Worm (Caenorhabditis elegans) whole organism, L4 larva: ENCODE measurements around the gene C25A8.1.

Experiments
- aly-2 ChIP-seq: sonication (generic microtip); optimal IDR thresholded peaks from 2 replicates; lab custom pipeline; 2018; ENCODE audit warnings: missing biosample characterization, missing genetic modification characterization
- ama-1 ChIP-seq: fragments of 150-350 bp; optimal IDR thresholded peaks from 2 replicates; lab custom pipeline; 2014; ENCODE audit warnings: inconsistent platforms, mixed read lengths
- attf-4 ChIP-seq: sonication (generic microtip); optimal IDR thresholded peaks from 3 replicates; lab custom pipeline; 2017; ENCODE audit warnings: missing biosample characterization, missing genetic modification characterization
- daf-8 ChIP-seq: fragments of 200-800 bp; sonication (Bioruptor generic); IDR thresholded peaks from 2 replicates; pipeline ENCODE4 v1.3.6; 2022; ENCODE audit warnings: missing genetic modification characterization, missing compliant biosample characterization
- fkh-10 ChIP-seq: fragments of 150-350 bp; optimal IDR thresholded peaks from 2 replicates; lab custom pipeline; 2014; ENCODE audit warnings: missing biosample characterization, missing genetic modification reagents, missing genetic modification characterization
- lin-39 ChIP-seq: fragments of 150-350 bp; optimal IDR thresholded peaks from 2 replicates; lab custom pipeline; 2014; ENCODE audit warnings: missing biosample characterization, missing genetic modification reagents, missing genetic modification characterization
- nhr-102 ChIP-seq: sonication (generic microtip); optimal IDR thresholded peaks from 2 replicates; lab custom pipeline; 2016; ENCODE audit warnings: mild to moderate bottlenecking, missing genetic modification characterization, moderate library complexity, missing compliant biosample characterization
- nhr-25 ChIP-seq: sonication (generic microtip); optimal IDR thresholded peaks from 2 replicates; lab custom pipeline; 2017; ENCODE audit warnings: missing genetic modification characterization, mild to moderate bottlenecking, missing compliant biosample characterization, antibody characterized with exemption, moderate library complexity, borderline replicate concordance; ENCODE audit not compliant: insufficient read depth
- pqm-1 ChIP-seq: sonication (generic microtip); optimal IDR thresholded peaks from 2 replicates; lab custom pipeline; 2017; ENCODE audit warnings: missing biosample characterization, missing genetic modification characterization
- snpc-1.2 ChIP-seq: fragments of 200-800 bp; sonication (Bioruptor generic); IDR thresholded peaks from 2 replicates; pipeline ENCODE4 v1.3.6; 2022; ENCODE audit warnings: missing genetic modification reagents, missing genetic modification characterization, missing compliant biosample characterization

DNA sequence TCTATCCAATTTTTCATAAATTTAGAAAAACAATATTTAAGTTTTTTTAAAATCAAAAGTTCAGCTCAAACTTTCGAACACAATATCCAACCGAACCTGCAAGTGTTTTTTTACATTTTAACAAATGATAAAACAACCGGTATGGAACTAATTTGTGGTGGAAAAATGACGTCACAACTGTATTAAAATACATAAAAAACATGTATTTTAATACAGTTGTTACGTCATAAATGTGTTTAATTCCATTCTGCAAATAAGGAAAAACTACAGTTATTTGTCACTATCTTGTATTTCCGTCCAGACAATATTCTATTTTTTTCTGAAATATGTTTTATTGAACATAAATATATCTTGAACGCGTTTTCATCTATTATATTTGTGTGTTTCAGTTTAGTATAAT is 1.3 kb downstream of the C25A8.1 start:
- TF ChIP-seq ama-1 (lab: Kevin White, UChicago) (no peak), lin-39 (tag; lab: Kevin White, UChicago) (no peak), aly-2 (tag; lab: Kevin White, UChicago) (no peak), nhr-25 (no peak), fkh-10 (GFP tag; lab: Kevin White, UChicago) (no peak), snpc-1.2 (GFP tag; lab: Robert Waterston, UW) (no peak), attf-4 (tag; lab: Kevin White, UChicago) (no peak), pqm-1 (tag; lab: Kevin White, UChicago) (no peak), nhr-102 (no peak), daf-8 (GFP tag; lab: Robert Waterston, UW) (no peak)
